Fruit fly (Drosophila melanogaster) whole organism, embryonic: ENCODE results near the gene U2af50.
A peak's percentile ranks its signal among the peaks of the same experiment; 100 is the strongest.

Experiments
- Atf6 ChIP-seq: fragments of 200-800 bp; sonication (Bioruptor generic); IDR thresholded peaks from 2 replicates; pipeline ENCODE4 v1.3.6; 2022; ENCODE audit warnings: missing biosample characterization, missing genetic modification characterization
- BtbVII ChIP-seq: fragments of 200-800 bp; sonication (Bioruptor generic); optimal IDR thresholded peaks from 3 replicates; lab custom pipeline; 2017; ENCODE audit warnings: missing biosample characterization, mild to moderate bottlenecking, missing genetic modification characterization
- CG10267 ChIP-seq: fragments of 200-800 bp; sonication (Bioruptor generic); optimal IDR thresholded peaks from 2 replicates; lab custom pipeline; 2018; ENCODE audit warnings: missing biosample characterization, mild to moderate bottlenecking, missing genetic modification characterization, moderate library complexity
- CG11696 ChIP-seq: fragments of 200-800 bp; sonication (Bioruptor generic); IDR thresholded peaks from 2 replicates; pipeline ENCODE4 v1.3.6; 2022; ENCODE audit warnings: missing biosample characterization, missing genetic modification characterization
- CG12942 ChIP-seq: fragments of 200-800 bp; sonication (Bioruptor generic); optimal IDR thresholded peaks from 3 replicates; lab custom pipeline; 2016; ENCODE audit warnings: missing biosample characterization, missing genetic modification characterization
- CG14710 ChIP-seq: fragments of 200-800 bp; sonication (Bioruptor generic); optimal IDR thresholded peaks from 3 replicates; lab custom pipeline; 2019; ENCODE audit warnings: missing biosample characterization, mild to moderate bottlenecking, missing genetic modification characterization, moderate library complexity
- CG15479 ChIP-seq: fragments of 200-800 bp; sonication (Bioruptor generic); optimal IDR thresholded peaks from 3 replicates; lab custom pipeline; 2019; ENCODE audit warnings: missing biosample characterization, mild to moderate bottlenecking, missing genetic modification characterization, moderate library complexity
- CG17186 ChIP-seq: fragments of 200-800 bp; sonication (Bioruptor generic); optimal IDR thresholded peaks from 3 replicates; lab custom pipeline; 2017; ENCODE audit warnings: missing biosample characterization, missing genetic modification reagents, missing genetic modification characterization
- CG17359 ChIP-seq: fragments of 200-800 bp; sonication (Bioruptor generic); optimal IDR thresholded peaks from 3 replicates; lab custom pipeline; 2018; ENCODE audit warnings: missing biosample characterization, mild to moderate bottlenecking, missing genetic modification characterization, moderate library complexity
- CG1792 ChIP-seq: fragments of 200-800 bp; sonication (Bioruptor generic); optimal IDR thresholded peaks from 2 replicates; lab custom pipeline; 2016; ENCODE audit warnings: missing biosample characterization, missing genetic modification characterization
- CG3065 ChIP-seq: fragments of 200-800 bp; sonication (Bioruptor generic); optimal IDR thresholded peaks from 2 replicates; lab custom pipeline; 2016; ENCODE audit warnings: missing biosample characterization, missing genetic modification characterization
- CG32767 ChIP-seq: fragments of 200-800 bp; sonication (Bioruptor generic); IDR thresholded peaks from 2 replicates; pipeline ENCODE4 v1.3.6; 2022; ENCODE audit warnings: missing biosample characterization, missing genetic modification characterization
- CG33213 ChIP-seq: fragments of 200-800 bp; sonication (Bioruptor generic); optimal IDR thresholded peaks from 3 replicates; lab custom pipeline; 2016; ENCODE audit warnings: missing biosample characterization, missing genetic modification characterization
- CG3995 ChIP-seq: fragments of 200-800 bp; sonication (Bioruptor generic); optimal IDR thresholded peaks from 3 replicates; lab custom pipeline; 2016; ENCODE audit warnings: missing biosample characterization, missing genetic modification characterization
- CG42726 ChIP-seq: fragments of 200-800 bp; sonication (Bioruptor generic); IDR thresholded peaks from 2 replicates; pipeline ENCODE4 v1.3.6; 2022; ENCODE audit warnings: missing biosample characterization, missing genetic modification characterization; ENCODE audit not compliant: partially characterized antibody
- CG9609 ChIP-seq: fragments of 200-800 bp; sonication (Bioruptor generic); optimal IDR thresholded peaks from 3 replicates; lab custom pipeline; 2016; ENCODE audit warnings: missing biosample characterization, missing genetic modification characterization
- CG9797 ChIP-seq: fragments of 200-800 bp; sonication (Bioruptor generic); optimal IDR thresholded peaks from 3 replicates; lab custom pipeline; 2018; ENCODE audit warnings: missing biosample characterization, mild to moderate bottlenecking, missing genetic modification characterization
- Dad ChIP-seq: fragments of 200-800 bp; sonication (Bioruptor generic); optimal IDR thresholded peaks from 3 replicates; lab custom pipeline; 2016; ENCODE audit warnings: missing biosample characterization, missing genetic modification characterization
- Fer2 ChIP-seq: fragments of 200-800 bp; sonication (Bioruptor generic); optimal IDR thresholded peaks from 2 replicates; lab custom pipeline; 2018; ENCODE audit warnings: missing biosample characterization, mild to moderate bottlenecking, missing genetic modification characterization, moderate library complexity
- GATAe ChIP-seq: fragments of 200-800 bp; sonication (Bioruptor generic); conservative IDR thresholded peaks from 2 replicates; pipeline ENCODE4 v1.3.6; 2022; ENCODE audit warnings: missing biosample characterization, missing genetic modification characterization
- Hmr ChIP-seq: fragments of 200-800 bp; sonication (Bioruptor generic); optimal IDR thresholded peaks from 3 replicates; lab custom pipeline; 2017; ENCODE audit warnings: mild to moderate bottlenecking, missing biosample characterization, missing genetic modification reagents, missing genetic modification characterization
- NC2β ChIP-seq: fragments of 200-800 bp; sonication (Bioruptor generic); optimal IDR thresholded peaks from 2 replicates; lab custom pipeline; 2016; ENCODE audit warnings: missing biosample characterization, missing genetic modification characterization
- Neu2 ChIP-seq: fragments of 200-800 bp; sonication (Bioruptor generic); optimal IDR thresholded peaks from 3 replicates; lab custom pipeline; 2016; ENCODE audit warnings: missing biosample characterization, missing genetic modification characterization, borderline replicate concordance
- Nf-YA ChIP-seq: fragments of 200-800 bp; sonication (Bioruptor generic); IDR thresholded peaks from 2 replicates; pipeline ENCODE4 v1.3.6; 2022; ENCODE audit warnings: missing biosample characterization, missing genetic modification characterization
- Optix ChIP-seq: fragments of 200-800 bp; sonication (Bioruptor generic); IDR thresholded peaks from 3 replicates; pipeline ENCODE4 v1.3.6; 2022; ENCODE audit warnings: missing biosample characterization, missing genetic modification characterization
- Ptx1 ChIP-seq: fragments of 200-800 bp; sonication (Bioruptor generic); IDR thresholded peaks from 2 replicates; pipeline ENCODE4 v1.3.6; 2022; ENCODE audit warnings: missing biosample characterization, missing genetic modification characterization
- Rx ChIP-seq: fragments of 200-800 bp; sonication (Bioruptor generic); IDR thresholded peaks from 2 replicates; pipeline ENCODE4 v1.3.6; 2022; ENCODE audit warnings: missing biosample characterization, missing genetic modification characterization
- Sin3A ChIP-seq: fragments of >200 bp; optimal IDR thresholded peaks from 2 replicates; lab custom pipeline; 2018
- Vsx1 ChIP-seq: fragments of 200-800 bp; sonication (Bioruptor generic); optimal IDR thresholded peaks from 2 replicates; lab custom pipeline; 2017; ENCODE audit warnings: missing biosample characterization, mild to moderate bottlenecking, missing genetic modification characterization, missing genetic modification reagents
- ci ChIP-seq: fragments of 200-800 bp; sonication (Bioruptor generic); IDR thresholded peaks from 3 replicates; pipeline ENCODE4 v1.3.6; 2022; ENCODE audit warnings: missing biosample characterization, missing genetic modification characterization
- croc ChIP-seq: fragments of 200-800 bp; sonication (Bioruptor generic); conservative IDR thresholded peaks from 3 replicates; pipeline ENCODE4 v1.3.6; 2022; ENCODE audit warnings: missing biosample characterization, missing genetic modification characterization
- cwo ChIP-seq: fragments of 200-800 bp; sonication (Bioruptor generic); optimal IDR thresholded peaks from 3 replicates; lab custom pipeline; 2017; ENCODE audit warnings: missing biosample characterization, missing genetic modification characterization, mild to moderate bottlenecking, moderate library complexity, missing genetic modification reagents
- en ChIP-seq: fragments of 200-800 bp; sonication (Bioruptor generic); optimal IDR thresholded peaks from 2 replicates; lab custom pipeline; 2016; ENCODE audit warnings: missing biosample characterization, missing genetic modification characterization
- eyg ChIP-seq: fragments of 200-800 bp; sonication (Bioruptor generic); optimal IDR thresholded peaks from 3 replicates; lab custom pipeline; 2016; ENCODE audit warnings: missing biosample characterization, missing genetic modification characterization
- fru ChIP-seq: fragments of >200 bp; optimal IDR thresholded peaks from 2 replicates; lab custom pipeline; 2017
- fu2 ChIP-seq: fragments of 200-800 bp; sonication (Bioruptor generic); optimal IDR thresholded peaks from 2 replicates; lab custom pipeline; 2016; ENCODE audit warnings: missing biosample characterization, missing genetic modification characterization
- h ChIP-seq: fragments of >200 bp; optimal IDR thresholded peaks from 2 replicates; lab custom pipeline; 2017
- ind ChIP-seq: fragments of 200-800 bp; sonication (Bioruptor generic); optimal IDR thresholded peaks from 3 replicates; lab custom pipeline; 2016; ENCODE audit warnings: missing biosample characterization, missing genetic modification characterization
- jing ChIP-seq: fragments of 200-800 bp; sonication (Bioruptor generic); optimal IDR thresholded peaks from 2 replicates; lab custom pipeline; 2018; ENCODE audit warnings: missing biosample characterization, mild to moderate bottlenecking, missing genetic modification characterization
- lmd ChIP-seq: fragments of 200-800 bp; sonication (Bioruptor generic); IDR thresholded peaks from 2 replicates; pipeline ENCODE4 v1.3.6; 2022; ENCODE audit warnings: missing biosample characterization, missing genetic modification characterization
- onecut ChIP-seq: fragments of 200-800 bp; sonication (Bioruptor generic); IDR thresholded peaks from 2 replicates; pipeline ENCODE4 v1.3.6; 2022; ENCODE audit warnings: missing biosample characterization, missing genetic modification characterization
- phol ChIP-seq: fragments of 200-800 bp; sonication (Bioruptor generic); optimal IDR thresholded peaks from 3 replicates; lab custom pipeline; 2018; ENCODE audit warnings: missing biosample characterization, mild to moderate bottlenecking, missing genetic modification characterization, moderate library complexity
- pzg ChIP-seq: fragments of 200-800 bp; sonication (Bioruptor generic); optimal IDR thresholded peaks from 3 replicates; lab custom pipeline; 2018; ENCODE audit warnings: missing biosample characterization, mild to moderate bottlenecking, missing genetic modification characterization, moderate library complexity
- repo ChIP-seq: fragments of 200-800 bp; sonication (Bioruptor generic); optimal IDR thresholded peaks from 2 replicates; lab custom pipeline; 2016; ENCODE audit warnings: missing biosample characterization, missing genetic modification characterization
- row ChIP-seq: fragments of 200-800 bp; sonication (Bioruptor generic); IDR thresholded peaks from 3 replicates; pipeline ENCODE4 v1.3.6; 2022; ENCODE audit warnings: missing biosample characterization, missing genetic modification characterization
- sna ChIP-seq: fragments of 200-800 bp; sonication (Bioruptor generic); IDR thresholded peaks from 2 replicates; pipeline ENCODE4 v1.3.6; 2022; ENCODE audit warnings: missing biosample characterization, missing genetic modification characterization; ENCODE audit not compliant: partially characterized antibody
- tap ChIP-seq: fragments of 200-800 bp; optimal IDR thresholded peaks from 3 replicates; lab custom pipeline; 2019; ENCODE audit warnings: missing biosample characterization, mild to moderate bottlenecking, missing genetic modification characterization, moderate library complexity
- trh ChIP-seq: fragments of 200-800 bp; sonication (Bioruptor generic); optimal IDR thresholded peaks from 2 replicates; lab custom pipeline; 2016; ENCODE audit warnings: missing biosample characterization, missing genetic modification characterization
- ttk ChIP-seq: fragments of 200-800 bp; sonication (Bioruptor generic); IDR thresholded peaks from 2 replicates; pipeline ENCODE4 v2.1.2; 2022; ENCODE audit warnings: missing biosample characterization, missing genetic modification characterization
- tup ChIP-seq: fragments of 200-800 bp; sonication (Bioruptor generic); optimal IDR thresholded peaks from 2 replicates; lab custom pipeline; 2016; ENCODE audit warnings: missing biosample characterization, mild to moderate bottlenecking, missing genetic modification characterization, moderate library complexity
- wek ChIP-seq: fragments of 200-800 bp; sonication (Bioruptor generic); optimal IDR thresholded peaks from 3 replicates; lab custom pipeline; 2018; ENCODE audit warnings: missing biosample characterization, mild to moderate bottlenecking, missing genetic modification characterization, moderate library complexity
- z ChIP-seq: fragments of 200-800 bp; sonication (Bioruptor generic); IDR thresholded peaks from 3 replicates; pipeline ENCODE4 v1.3.6; 2022; ENCODE audit warnings: missing biosample characterization, missing genetic modification characterization

U2af50 gene

DNA sequence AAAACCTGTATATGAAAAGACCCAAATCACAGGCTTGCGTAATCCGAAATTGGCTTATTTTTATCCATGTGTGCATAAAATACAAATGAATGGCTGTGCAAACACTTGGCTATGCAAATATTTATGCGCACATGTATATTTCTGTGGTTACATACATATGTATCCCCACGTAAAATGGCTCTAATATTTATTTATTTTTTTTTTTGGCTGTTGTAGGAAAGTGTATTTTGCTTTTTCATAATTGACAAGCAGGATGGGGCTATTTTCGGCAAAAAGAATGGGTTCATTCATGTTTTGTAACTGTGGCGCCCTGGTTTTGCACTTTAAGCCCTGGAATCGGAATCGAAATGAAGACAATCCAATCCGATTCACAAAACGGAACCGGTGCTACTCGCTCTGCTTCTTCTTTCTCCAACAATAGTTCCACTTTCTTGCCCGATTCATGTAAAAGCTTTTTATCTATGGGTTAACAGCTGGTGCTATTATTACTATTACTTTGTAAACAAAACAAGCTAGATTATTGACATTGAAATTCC is 23.7 kb downstream of the U2af50 start (continued):
- TF ChIP-seq jing (GFP tag; lab: Kevin White, UChicago) = no peak
- no peak for TF ChIP-seq CG9797
- TF ChIP-seq Fer2 = peak; percentile 59
- TF ChIP-seq en (GFP tag; lab: Kevin White, UChicago) = no peak
- TF ChIP-seq ci = peak; percentile 90
- TF ChIP-seq Neu2 (GFP tag; lab: Kevin White, UChicago) = no peak
- TF ChIP-seq Dad = peak; percentile 75
- no peak for TF ChIP-seq GATAe (GFP tag; lab: Robert Waterston, UW)
- peak; percentile 43 for TF ChIP-seq pzg (GFP tag; lab: Kevin White, UChicago)
- peak; percentile 75 for TF ChIP-seq Ptx1 (GFP tag; lab: Robert Waterston, UW)
- peak; percentile 46 for TF ChIP-seq CG12942 (GFP tag; lab: Kevin White, UChicago)
- peak; percentile 25 for TF ChIP-seq CG10267 (tag; lab: Kevin White, UChicago)
- no peak for TF ChIP-seq CG15479
- no peak for TF ChIP-seq CG42726 (GFP tag; lab: Robert Waterston, UW)
- peak; percentile 57 for TF ChIP-seq CG32767
- TF ChIP-seq tup (GFP tag; lab: Kevin White, UChicago) = peak; percentile 73
- no peak for TF ChIP-seq sna
- peak; percentile 57 for TF ChIP-seq NC2β (GFP tag; lab: Kevin White, UChicago)
- peak; percentile 65 for TF ChIP-seq Vsx1 (GFP tag; lab: Kevin White, UChicago)
- no peak for TF ChIP-seq fru
- 0 out of 3 replicates have a peak, but pooled peaks have one; percentile 40 for TF ChIP-seq z (GFP tag; lab: Robert Waterston, UW)
- TF ChIP-seq wek (GFP tag; lab: Kevin White, UChicago) = peak; percentile 40
- peak; percentile 34 for TF ChIP-seq CG14710 (tag; lab: Kevin White, UChicago)
- peak; percentile 85 for TF ChIP-seq Hmr
- peak; percentile 37 for TF ChIP-seq CG1792 (GFP tag; lab: Kevin White, UChicago)
- TF ChIP-seq cwo (GFP tag; lab: Kevin White, UChicago) = peak; percentile 59
- peak; percentile 11 for TF ChIP-seq CG3065 (GFP tag; lab: Kevin White, UChicago)
- peak; percentile 58 for TF ChIP-seq onecut (GFP tag; lab: Robert Waterston, UW)
- TF ChIP-seq BtbVII (GFP tag; lab: Kevin White, UChicago) = peak; percentile 50
- TF ChIP-seq CG11696 = peak; percentile 64; the same call in 1 of the 2 replicates
- peak; percentile 84 for TF ChIP-seq Atf6
- no peak for TF ChIP-seq CG17186
- peak; percentile 74 for TF ChIP-seq ind (GFP tag; lab: Kevin White, UChicago)
- TF ChIP-seq eyg (GFP tag; lab: Kevin White, UChicago) = peak; percentile 52
- peak; percentile 52 for TF ChIP-seq trh (GFP tag; lab: Kevin White, UChicago)
- peak; percentile 72 for TF ChIP-seq ttk (GFP tag; lab: Robert Waterston, UW)
- TF ChIP-seq fu2 (GFP tag; lab: Kevin White, UChicago) = peak; percentile 60
- peak; percentile 54; the same call in 1 of the 2 replicates for TF ChIP-seq Nf-YA (GFP tag; lab: Robert Waterston, UW)
- TF ChIP-seq CG33213 (GFP tag; lab: Kevin White, UChicago) = peak; percentile 62
- no peak for TF ChIP-seq h (lab: Kevin White, UChicago)
- TF ChIP-seq CG3995 (GFP tag; lab: Kevin White, UChicago) = peak; percentile 7
- peak; percentile 20; the same call in 1 of the 3 replicates for TF ChIP-seq croc
- TF ChIP-seq lmd = peak; percentile 72
- peak; percentile 17 for TF ChIP-seq phol (tag; lab: Kevin White, UChicago)
- TF ChIP-seq repo = peak; percentile 44
- peak; percentile 77 for TF ChIP-seq CG17359
- peak; percentile 43 for TF ChIP-seq tap (tag; lab: Kevin White, UChicago)
- TF ChIP-seq row (GFP tag; lab: Robert Waterston, UW) = peak; percentile 70
- no peak; the same call in 1 of the 2 replicates for TF ChIP-seq Rx (GFP tag; lab: Robert Waterston, UW)
- no peak for TF ChIP-seq Sin3A (lab: Kevin White, UChicago)
- TF ChIP-seq Optix (GFP tag; lab: Robert Waterston, UW) = peak; percentile 62; the same call in 1 of the 3 replicates
- TF ChIP-seq CG9609 (GFP tag; lab: Kevin White, UChicago) = peak; percentile 77
